Worm (Caenorhabditis elegans): ENCODE measurements around the gene T22C8.4.

- TF ChIP-seq flt-1 (GFP tag; IDR thresholded peaks at IDR 0.05) (no peak), ztf-29 (GFP tag; IDR thresholded peaks at IDR 0.05) (no peak)
Measured at ce11 chrII:8588442-8588841, 34.9 kb downstream of the T22C8.4 start.
